Fruit fly (Drosophila melanogaster) whole organism, embryonic: ENCODE measurements around the gene Helz.

Experiments
- Adf1 ChIP-seq: fragments of 200-800 bp; sonication (Bioruptor generic); IDR thresholded peaks from 2 replicates; pipeline ENCODE4 v1.3.6; 2022; ENCODE audit warnings: missing biosample characterization, missing genetic modification characterization
- Asciz ChIP-seq: fragments of 200-800 bp; sonication (Bioruptor generic); optimal IDR thresholded peaks from 2 replicates; lab custom pipeline; 2017; ENCODE audit warnings: missing biosample characterization, mild to moderate bottlenecking, missing genetic modification characterization, missing genetic modification reagents
- CG10209 ChIP-seq: fragments of 200-800 bp; sonication (Bioruptor generic); optimal IDR thresholded peaks from 3 replicates; lab custom pipeline; 2017; ENCODE audit warnings: missing biosample characterization, mild to moderate bottlenecking, missing genetic modification characterization, missing genetic modification reagents
- CG10543 ChIP-seq: fragments of 200-800 bp; sonication (Bioruptor generic); optimal IDR thresholded peaks from 3 replicates; lab custom pipeline; 2017; ENCODE audit warnings: missing biosample characterization, mild to moderate bottlenecking, missing genetic modification characterization, moderate library complexity
- CG10565 ChIP-seq: fragments of 200-800 bp; sonication (Bioruptor generic); optimal IDR thresholded peaks from 3 replicates; lab custom pipeline; 2016; ENCODE audit warnings: missing biosample characterization, mild to moderate bottlenecking, missing genetic modification characterization
- CG11696 ChIP-seq: fragments of 200-800 bp; sonication (Bioruptor generic); IDR thresholded peaks from 2 replicates; pipeline ENCODE4 v1.3.6; 2022; ENCODE audit warnings: missing biosample characterization, missing genetic modification characterization
- CG12071 ChIP-seq: fragments of 200-800 bp; sonication (Bioruptor generic); optimal IDR thresholded peaks from 3 replicates; lab custom pipeline; 2018; ENCODE audit warnings: missing biosample characterization, mild to moderate bottlenecking, missing genetic modification characterization
- CG12942 ChIP-seq: fragments of 200-800 bp; sonication (Bioruptor generic); optimal IDR thresholded peaks from 3 replicates; lab custom pipeline; 2016; ENCODE audit warnings: missing biosample characterization, missing genetic modification characterization
- CG17612 ChIP-seq: fragments of 200-800 bp; sonication (Bioruptor generic); IDR thresholded peaks from 2 replicates; pipeline ENCODE4 v1.3.6; 2022; ENCODE audit warnings: missing biosample characterization, missing genetic modification characterization
- CG1792 ChIP-seq: fragments of 200-800 bp; sonication (Bioruptor generic); optimal IDR thresholded peaks from 2 replicates; lab custom pipeline; 2016; ENCODE audit warnings: missing biosample characterization, missing genetic modification characterization
- CG18262 ChIP-seq: fragments of 200-800 bp; optimal IDR thresholded peaks from 3 replicates; lab custom pipeline; 2019; ENCODE audit warnings: missing biosample characterization, mild to moderate bottlenecking, missing genetic modification characterization, moderate library complexity
- CG2202 ChIP-seq: fragments of 200-800 bp; sonication (Bioruptor generic); optimal IDR thresholded peaks from 2 replicates; lab custom pipeline; 2018; ENCODE audit warnings: missing biosample characterization, mild to moderate bottlenecking, missing genetic modification characterization
- CG32532 ChIP-seq: fragments of 200-800 bp; sonication (Bioruptor generic); IDR thresholded peaks from 2 replicates; pipeline ENCODE4 v1.3.6; 2022; ENCODE audit warnings: missing biosample characterization, missing genetic modification characterization
- CG4328 ChIP-seq: fragments of 200-800 bp; sonication (Bioruptor generic); optimal IDR thresholded peaks from 3 replicates; lab custom pipeline; 2017; ENCODE audit warnings: missing biosample characterization, missing genetic modification reagents, missing genetic modification characterization
- CG4360 ChIP-seq: fragments of 200-800 bp; sonication (Bioruptor generic); IDR thresholded peaks from 2 replicates; pipeline ENCODE4 v1.3.6; 2022; ENCODE audit warnings: missing biosample characterization, missing genetic modification characterization
- CG4404 ChIP-seq: fragments of 200-800 bp; sonication (Bioruptor generic); IDR thresholded peaks from 2 replicates; pipeline ENCODE4 v1.3.6; 2022; ENCODE audit warnings: missing biosample characterization, missing genetic modification characterization
- CG7271 ChIP-seq: fragments of 200-800 bp; sonication (Bioruptor generic); optimal IDR thresholded peaks from 2 replicates; lab custom pipeline; 2018; ENCODE audit warnings: missing biosample characterization, mild to moderate bottlenecking, missing genetic modification characterization, moderate library complexity
- CG7556 ChIP-seq: fragments of 200-800 bp; sonication (Bioruptor generic); optimal IDR thresholded peaks from 2 replicates; lab custom pipeline; 2017; ENCODE audit warnings: missing biosample characterization, mild to moderate bottlenecking, missing genetic modification characterization
- CG9932 ChIP-seq: fragments of 200-800 bp; sonication (Bioruptor generic); IDR thresholded peaks from 2 replicates; pipeline ENCODE4 v1.3.6; 2022; ENCODE audit warnings: missing biosample characterization, missing genetic modification characterization
- D ChIP-seq, 2 experiments: fragments of 200-800 bp in 1 of 2; fragments of >200 bp in 1 of 2; sonication (Bioruptor generic) in 1 of 2; optimal IDR thresholded peaks; 2 replicates in 1 of 2; 3 replicates in 1 of 2; lab custom pipeline; 2017; ENCODE audit warnings: mild to moderate bottlenecking in 1 of 2, missing biosample characterization in 1 of 2, missing genetic modification characterization in 1 of 2, missing genetic modification reagents in 1 of 2
- Dek ChIP-seq: fragments of 200-800 bp; sonication (Bioruptor generic); optimal IDR thresholded peaks from 3 replicates; lab custom pipeline; 2019; ENCODE audit warnings: missing biosample characterization, mild to moderate bottlenecking, missing genetic modification characterization, moderate library complexity
- Dref ChIP-seq: fragments of 200-800 bp; sonication (Bioruptor generic); IDR thresholded peaks from 2 replicates; pipeline ENCODE4 v1.3.6; 2022; ENCODE audit warnings: missing biosample characterization, missing genetic modification characterization
- HLH3B ChIP-seq: fragments of 200-800 bp; sonication (Bioruptor generic); IDR thresholded peaks from 2 replicates; pipeline ENCODE4 v1.3.6; 2022; ENCODE audit warnings: missing biosample characterization, missing genetic modification characterization
- Hr3 ChIP-seq: fragments of 200-800 bp; sonication (Bioruptor generic); optimal IDR thresholded peaks from 3 replicates; lab custom pipeline; 2016; ENCODE audit warnings: missing biosample characterization, missing genetic modification characterization
- Hsf ChIP-seq: fragments of 200-800 bp; sonication (Bioruptor generic); optimal IDR thresholded peaks from 3 replicates; lab custom pipeline; 2016; ENCODE audit warnings: missing biosample characterization, missing genetic modification characterization
- NC2β ChIP-seq: fragments of 200-800 bp; sonication (Bioruptor generic); optimal IDR thresholded peaks from 2 replicates; lab custom pipeline; 2016; ENCODE audit warnings: missing biosample characterization, missing genetic modification characterization
- NfI ChIP-seq: fragments of 200-800 bp; sonication (Bioruptor generic); optimal IDR thresholded peaks from 3 replicates; lab custom pipeline; 2018; ENCODE audit warnings: missing biosample characterization, mild to moderate bottlenecking, missing genetic modification characterization, moderate library complexity
- Opbp ChIP-seq: fragments of 200-800 bp; sonication (Bioruptor generic); IDR thresholded peaks from 3 replicates; pipeline ENCODE4 v1.3.6; 2022; ENCODE audit warnings: missing biosample characterization, missing genetic modification characterization; ENCODE audit not compliant: partially characterized antibody
- Optix ChIP-seq: fragments of 200-800 bp; sonication (Bioruptor generic); IDR thresholded peaks from 3 replicates; pipeline ENCODE4 v1.3.6; 2022; ENCODE audit warnings: missing biosample characterization, missing genetic modification characterization
- Six4 ChIP-seq: fragments of 200-800 bp; sonication (Bioruptor generic); optimal IDR thresholded peaks from 2 replicates; lab custom pipeline; 2016; ENCODE audit warnings: missing biosample characterization, missing genetic modification characterization
- abd-A ChIP-seq: fragments of 200-800 bp; sonication (Bioruptor generic); optimal IDR thresholded peaks from 3 replicates; lab custom pipeline; 2019; ENCODE audit warnings: missing biosample characterization, mild to moderate bottlenecking, missing genetic modification characterization, moderate library complexity
- bsh ChIP-seq, 2 experiments: fragments of 200-800 bp; sonication (Bioruptor generic); optimal IDR thresholded peaks; 2 replicates each; lab custom pipeline; 2017 to 2018; ENCODE audit warnings: mild to moderate bottlenecking in 2 of 2, missing biosample characterization in 2 of 2, missing genetic modification characterization in 2 of 2, moderate library complexity in 1 of 2
- cas ChIP-seq: fragments of 200-800 bp; sonication (Bioruptor generic); IDR thresholded peaks from 2 replicates; pipeline ENCODE4 v1.3.6; 2022; ENCODE audit warnings: missing biosample characterization, missing genetic modification characterization
- croc ChIP-seq: fragments of 200-800 bp; sonication (Bioruptor generic); conservative IDR thresholded peaks from 3 replicates; pipeline ENCODE4 v1.3.6; 2022; ENCODE audit warnings: missing biosample characterization, missing genetic modification characterization
- da ChIP-seq: fragments of 200-800 bp; sonication (Bioruptor generic); optimal IDR thresholded peaks from 2 replicates; lab custom pipeline; 2016; ENCODE audit warnings: missing biosample characterization, missing genetic modification characterization
- gcm ChIP-seq: fragments of 200-800 bp; sonication (Bioruptor generic); optimal IDR thresholded peaks from 2 replicates; lab custom pipeline; 2019; ENCODE audit warnings: missing biosample characterization, mild to moderate bottlenecking, missing genetic modification characterization, moderate library complexity
- gcm2 ChIP-seq: fragments of 200-800 bp; sonication (Bioruptor generic); optimal IDR thresholded peaks from 2 replicates; lab custom pipeline; 2016; ENCODE audit warnings: missing biosample characterization, missing genetic modification characterization
- gem ChIP-seq: fragments of 200-800 bp; sonication (Bioruptor generic); optimal IDR thresholded peaks from 2 replicates; lab custom pipeline; 2019; ENCODE audit warnings: missing biosample characterization, mild to moderate bottlenecking, missing genetic modification characterization, moderate library complexity
- kay ChIP-seq: fragments of 200-800 bp; sonication (Bioruptor generic); optimal IDR thresholded peaks from 2 replicates; lab custom pipeline; 2016; ENCODE audit warnings: missing biosample characterization, missing genetic modification characterization
- kni ChIP-seq: fragments of 200-800 bp; sonication (Bioruptor generic); optimal IDR thresholded peaks from 3 replicates; lab custom pipeline; 2017; ENCODE audit warnings: mild to moderate bottlenecking, missing biosample characterization, missing genetic modification reagents, missing genetic modification characterization
- lab ChIP-seq: fragments of 200-800 bp; sonication (Bioruptor generic); optimal IDR thresholded peaks from 3 replicates; lab custom pipeline; 2017; ENCODE audit warnings: missing biosample characterization, missing genetic modification characterization, mild to moderate bottlenecking, moderate library complexity, missing genetic modification reagents
- mld ChIP-seq: fragments of 200-800 bp; sonication (Bioruptor generic); IDR thresholded peaks from 3 replicates; pipeline ENCODE4 v1.3.6; 2022; ENCODE audit warnings: missing biosample characterization, missing genetic modification characterization; ENCODE audit not compliant: partially characterized antibody
- pum ChIP-seq: fragments of 200-800 bp; sonication (Bioruptor generic); optimal IDR thresholded peaks from 2 replicates; lab custom pipeline; 2016; ENCODE audit warnings: missing biosample characterization, missing genetic modification characterization
- salm ChIP-seq: fragments of 200-800 bp; sonication (Bioruptor generic); optimal IDR thresholded peaks from 2 replicates; lab custom pipeline; 2018; ENCODE audit warnings: missing biosample characterization, mild to moderate bottlenecking, missing genetic modification characterization
- tin ChIP-seq: fragments of 200-800 bp; sonication (Bioruptor generic); optimal IDR thresholded peaks from 3 replicates; lab custom pipeline; 2016; ENCODE audit warnings: missing biosample characterization, missing genetic modification characterization
- tna ChIP-seq: fragments of 200-800 bp; sonication (Bioruptor generic); IDR thresholded peaks from 2 replicates; pipeline ENCODE4 v1.3.6; 2022; ENCODE audit warnings: missing biosample characterization, missing genetic modification characterization; ENCODE audit not compliant: partially characterized antibody
- tx ChIP-seq: fragments of 200-800 bp; sonication (Bioruptor generic); optimal IDR thresholded peaks from 2 replicates; lab custom pipeline; 2016; ENCODE audit warnings: missing biosample characterization, missing genetic modification characterization
- unpg ChIP-seq: fragments of 200-800 bp; sonication (Bioruptor generic); optimal IDR thresholded peaks from 3 replicates; lab custom pipeline; 2018; ENCODE audit warnings: missing biosample characterization, mild to moderate bottlenecking, missing genetic modification characterization, moderate library complexity
- usp ChIP-seq: fragments of >200 bp; optimal IDR thresholded peaks from 2 replicates; lab custom pipeline; 2017; ENCODE audit warnings: missing biosample characterization, missing genetic modification characterization
- zfh2 ChIP-seq: fragments of 200-800 bp; sonication (Bioruptor generic); optimal IDR thresholded peaks from 2 replicates; lab custom pipeline; 2016; ENCODE audit warnings: missing biosample characterization, missing genetic modification characterization

Gene Helz

DNA sequence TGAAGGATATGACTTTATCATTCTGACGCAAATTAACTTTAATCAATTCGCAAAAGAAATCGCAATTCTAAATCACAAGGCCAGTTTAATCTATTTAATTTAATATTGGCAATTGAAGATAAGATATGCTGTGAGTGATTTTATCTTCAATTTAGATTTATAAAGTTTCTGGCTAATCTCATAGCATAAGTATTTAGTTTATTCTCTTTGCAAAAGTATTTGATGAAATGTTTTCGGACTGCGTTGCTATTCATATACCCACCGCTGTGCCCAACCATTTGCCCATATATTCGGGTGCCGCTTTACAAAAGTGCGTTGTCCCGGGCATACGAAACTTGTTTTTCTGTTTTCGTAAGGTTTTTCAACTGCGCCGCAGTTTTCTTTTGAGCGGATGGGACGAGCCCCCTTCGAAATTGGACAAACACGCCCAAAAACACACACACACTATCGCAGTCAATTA is 4.8 kb upstream of the Helz start (continued):
- peak; percentile 92 for TF ChIP-seq CG1792 (GFP tag; lab: Kevin White, UChicago)
- TF ChIP-seq Dek, result peak; percentile 95
- TF ChIP-seq pum (GFP tag; lab: Kevin White, UChicago), result peak; percentile 92
- peak; percentile 92 for TF ChIP-seq CG10565 (GFP tag; lab: Kevin White, UChicago)
- TF ChIP-seq Optix (GFP tag; lab: Robert Waterston, UW), result peak; percentile 77
- TF ChIP-seq Opbp (GFP tag; lab: Robert Waterston, UW), result no peak
- peak; percentile 88 for TF ChIP-seq HLH3B (GFP tag; lab: Robert Waterston, UW)
- peak; percentile 80 for TF ChIP-seq abd-A (tag; lab: Kevin White, UChicago)
- TF ChIP-seq croc, result peak; percentile 90
- TF ChIP-seq D (optimal IDR thresholded peaks at IDR 0.05; lab: Kevin White, UChicago), result no peak
- peak; percentile 98 for TF ChIP-seq D (GFP tag; optimal IDR thresholded peaks at IDR 0.05; lab: Kevin White, UChicago)
- peak; percentile 98 for TF ChIP-seq CG7556 (GFP tag; lab: Kevin White, UChicago)
- TF ChIP-seq CG4328 (GFP tag; lab: Kevin White, UChicago), result peak; percentile 96
- peak; percentile 95 for TF ChIP-seq CG12071 (GFP tag; lab: Kevin White, UChicago)
- TF ChIP-seq Adf1 (GFP tag; lab: Robert Waterston, UW), result peak; percentile 66
- TF ChIP-seq Hr3 (GFP tag; lab: Kevin White, UChicago), result peak; percentile 95
- TF ChIP-seq gem, result peak; percentile 98
- TF ChIP-seq mld (GFP tag; lab: Robert Waterston, UW), result no peak
- peak; percentile 97 for TF ChIP-seq CG10209
- peak; percentile 92 for TF ChIP-seq kni
- TF ChIP-seq NfI (GFP tag; lab: Kevin White, UChicago), result peak; percentile 97
- peak; percentile 98 for TF ChIP-seq gcm
- peak; percentile 95 for TF ChIP-seq tin
- peak; percentile 91 for TF ChIP-seq Six4 (GFP tag; lab: Kevin White, UChicago)
- peak; percentile 99 for TF ChIP-seq CG18262 (tag; lab: Kevin White, UChicago)
- peak; percentile 96 for TF ChIP-seq CG2202 (tag; lab: Kevin White, UChicago)
- TF ChIP-seq CG7271, result peak; percentile 85
- no peak for TF ChIP-seq Dref
- peak; percentile 95 for TF ChIP-seq salm (tag; lab: Kevin White, UChicago)
- peak; percentile 73 for TF ChIP-seq CG17612
- peak; percentile 96 for TF ChIP-seq unpg
- TF ChIP-seq CG12942 (GFP tag; lab: Kevin White, UChicago), result peak; percentile 93
- peak; percentile 87 for TF ChIP-seq kay (GFP tag; lab: Kevin White, UChicago)
- TF ChIP-seq zfh2 (GFP tag; lab: Kevin White, UChicago), result peak; percentile 85
- TF ChIP-seq bsh (GFP tag; optimal IDR thresholded peaks at IDR 0.05; lab: Kevin White, UChicago), result peak; percentile 59 to 96
- TF ChIP-seq da (GFP tag; lab: Kevin White, UChicago), result peak; percentile 81
- peak; percentile 92 for TF ChIP-seq tx
- peak; percentile 35; the same call in 1 of the 2 replicates for TF ChIP-seq CG4360 (GFP tag; lab: Robert Waterston, UW)
- peak; percentile 96 for TF ChIP-seq Hsf (GFP tag; lab: Kevin White, UChicago)
- TF ChIP-seq tna, result no peak
- peak; percentile 97 for TF ChIP-seq lab
- TF ChIP-seq NC2β, result peak; percentile 92
- TF ChIP-seq cas, result peak; percentile 60
- peak; percentile 89 for TF ChIP-seq CG9932 (GFP tag; lab: Robert Waterston, UW)
- TF ChIP-seq CG11696, result peak; percentile 96
- peak; percentile 98 for TF ChIP-seq CG10543 (GFP tag; lab: Kevin White, UChicago)
- peak; percentile 92 for TF ChIP-seq CG32532 (GFP tag; lab: Robert Waterston, UW)
- peak; percentile 89 for TF ChIP-seq CG4404 (GFP tag; lab: Robert Waterston, UW)
- TF ChIP-seq Asciz (GFP tag; lab: Kevin White, UChicago), result peak; percentile 95
- peak; percentile 87 for TF ChIP-seq gcm2 (GFP tag; lab: Kevin White, UChicago)
- TF ChIP-seq usp (GFP tag; lab: Kevin White, UChicago), result no peak
